Fruit fly (Drosophila melanogaster) whole organism, wandering third instar larva: ENCODE data around the gene Mipp1.

ENCODE experiments used
- CrebA ChIP-seq: fragments of 200-800 bp; sonication (Bioruptor generic); optimal IDR thresholded peaks from 2 replicates; lab custom pipeline; 2016; ENCODE audit warnings: missing biosample characterization, mild to moderate bottlenecking, missing genetic modification characterization, borderline replicate concordance
- Mio ChIP-seq: sonication (Bioruptor generic); optimal IDR thresholded peaks from 2 replicates; lab custom pipeline; 2016; ENCODE audit warnings: missing biosample characterization, missing genetic modification characterization
- OdsH ChIP-seq: fragments of 200-800 bp; sonication (Bioruptor generic); optimal IDR thresholded peaks from 2 replicates; lab custom pipeline; 2016; ENCODE audit warnings: missing biosample characterization, mild to moderate bottlenecking, missing genetic modification characterization
- Sp1 ChIP-seq: fragments of 200-800 bp; sonication (Bioruptor generic); optimal IDR thresholded peaks from 3 replicates; lab custom pipeline; 2019; ENCODE audit warnings: missing biosample characterization, mild to moderate bottlenecking, missing genetic modification characterization, moderate library complexity
- Vsx2 ChIP-seq: fragments of 200-300, 225-300 bp; sonication (Bioruptor generic); optimal IDR thresholded peaks from 2 replicates; lab custom pipeline; 2018; ENCODE audit warnings: missing biosample characterization, missing genetic modification characterization; ENCODE audit not compliant: partially characterized antibody
- brk ChIP-seq: fragments of 200-800 bp; sonication (Bioruptor generic); optimal IDR thresholded peaks from 2 replicates; lab custom pipeline; 2016; ENCODE audit warnings: missing biosample characterization, mild to moderate bottlenecking, missing genetic modification characterization
- dsf ChIP-seq: sonication (Bioruptor generic); optimal IDR thresholded peaks from 2 replicates; lab custom pipeline; 2016; ENCODE audit warnings: missing biosample characterization, missing genetic modification characterization, borderline replicate concordance
- foxo ChIP-seq, 2 experiments: fragments of 200-800 bp; sonication (Bioruptor generic); optimal IDR thresholded peaks; 2 replicates in 1 of 2; 3 replicates in 1 of 2; lab custom pipeline; 2016 to 2017; ENCODE audit warnings: missing biosample characterization in 2 of 2, missing genetic modification characterization in 2 of 2
- pan ChIP-seq: fragments of >200 bp; optimal IDR thresholded peaks from 2 replicates; lab custom pipeline; 2017
- usp ChIP-seq: fragments of >200 bp; optimal IDR thresholded peaks from 2 replicates; lab custom pipeline; 2017; ENCODE audit warnings: missing biosample characterization, missing genetic modification characterization

- TF ChIP-seq brk (GFP tag; lab: Kevin White, UChicago) (no peak), Sp1 (GFP tag; lab: Kevin White, UChicago) (no peak), usp (GFP tag; lab: Kevin White, UChicago) (no peak), Vsx2 (GFP tag; lab: Kevin White, UChicago) (no peak), pan (no peak), OdsH (no peak), Mio (no peak), foxo (GFP tag; optimal IDR thresholded peaks at IDR 0.05; lab: Kevin White, UChicago) (no peak), dsf (GFP tag; lab: Kevin White, UChicago) (no peak), CrebA (GFP tag; lab: Kevin White, UChicago) (no peak)
Measured at dm6 chr3L:16542998-16543624, 30.0 kb downstream of the Mipp1 start, which contains the start of gene CG43373.
